Worm (Caenorhabditis elegans) whole organism, L4 larva: ENCODE data around the gene dmsr-7.

Source experiments
- egl-27 ChIP-seq: sonication (generic microtip); optimal IDR thresholded peaks from 3 replicates; lab custom pipeline; 2017; ENCODE audit warnings: missing biosample characterization, missing genetic modification reagents, missing genetic modification characterization
- fkh-10 ChIP-seq: fragments of 150-350 bp; optimal IDR thresholded peaks from 2 replicates; lab custom pipeline; 2014; ENCODE audit warnings: missing biosample characterization, missing genetic modification reagents, missing genetic modification characterization
- gei-8 ChIP-seq: fragments of 200-800 bp; sonication (Bioruptor generic); optimal IDR thresholded peaks from 2 replicates; lab custom pipeline; 2018; ENCODE audit warnings: mild to moderate bottlenecking, missing genetic modification characterization, missing compliant biosample characterization
- nhr-11 ChIP-seq: fragments of 150-350 bp; optimal IDR thresholded peaks from 2 replicates; lab custom pipeline; 2014; ENCODE audit warnings: missing biosample characterization, missing genetic modification characterization
- nhr-25 ChIP-seq: sonication (generic microtip); optimal IDR thresholded peaks from 2 replicates; lab custom pipeline; 2017; ENCODE audit warnings: missing genetic modification characterization, mild to moderate bottlenecking, missing compliant biosample characterization, antibody characterized with exemption, moderate library complexity, borderline replicate concordance; ENCODE audit not compliant: insufficient read depth
- nhr-76 ChIP-seq: fragments of 150-350 bp; optimal IDR thresholded peaks from 2 replicates; lab custom pipeline; 2014; ENCODE audit warnings: missing biosample characterization, missing genetic modification characterization
- sdz-12 ChIP-seq: fragments of 200-800 bp; sonication (Bioruptor generic); optimal IDR thresholded peaks from 2 replicates; lab custom pipeline; 2018; ENCODE audit warnings: mild to moderate bottlenecking, missing genetic modification characterization, missing compliant biosample characterization
- unc-39 ChIP-seq: sonication (generic microtip); optimal IDR thresholded peaks from 2 replicates; lab custom pipeline; 2017; ENCODE audit warnings: missing biosample characterization, missing genetic modification characterization
- unc-62 ChIP-seq, 3 experiments: fragments of 150-350 bp in 1 of 3; sonication (generic microtip); optimal IDR thresholded peaks in 2 of 3; peaks in 1 of 3; 1 replicate in 1 of 3; 2 replicates in 2 of 3; lab custom pipeline; 2014 to 2017; ENCODE audit warnings: missing biosample characterization in 3 of 3, missing genetic modification characterization in 3 of 3, missing genetic modification reagents in 3 of 3, missing genotype in 1 of 3
- ztf-11 ChIP-seq: fragments of 150-350 bp; optimal IDR thresholded peaks from 2 replicates; lab custom pipeline; 2014; ENCODE audit warnings: missing biosample characterization, missing genetic modification characterization

- no peak for TF ChIP-seq nhr-76 (tag; lab: Kevin White, UChicago)
- no peak for TF ChIP-seq ztf-11 (tag; lab: Kevin White, UChicago)
- no peak for TF ChIP-seq nhr-11 (tag; lab: Kevin White, UChicago)
- TF ChIP-seq sdz-12 (GFP tag; lab: Kevin White, UChicago) = no peak
- TF ChIP-seq gei-8 (GFP tag; lab: Kevin White, UChicago) = no peak
- TF ChIP-seq unc-62 (GFP tag; optimal IDR thresholded peaks at IDR 0.05 in 1 of 2; lab: Kevin White, UChicago) = no peak
- no peak for TF ChIP-seq unc-62 (tag; optimal IDR thresholded peaks at IDR 0.05; lab: Kevin White, UChicago)
- no peak for TF ChIP-seq nhr-25
- TF ChIP-seq egl-27 (tag; lab: Kevin White, UChicago) = no peak
- TF ChIP-seq fkh-10 (GFP tag; lab: Kevin White, UChicago) = no peak
- no peak for TF ChIP-seq unc-39 (tag; lab: Kevin White, UChicago)
These were observed 22.7 kb downstream of the dmsr-7 start, which contains the start of gene rhr-1 for ce11 chrV:5427860-5428259.
